Worm (Caenorhabditis elegans) whole organism, L4 larva: Measurements from ENCODE around the gene aptf-3.

Experiments
- F10B5.3 ChIP-seq: sonication (generic microtip); optimal IDR thresholded peaks from 2 replicates; lab custom pipeline; 2016; ENCODE audit warnings: mild to moderate bottlenecking, missing genetic modification characterization, missing compliant biosample characterization
- F26F4.8 ChIP-seq: fragments of 200-800 bp; sonication (Bioruptor generic); conservative IDR thresholded peaks from 2 replicates; pipeline ENCODE4 v1.3.6; 2022; ENCODE audit warnings: missing genetic modification characterization, missing compliant biosample characterization
- F37D6.2 ChIP-seq: sonication (generic microtip); optimal IDR thresholded peaks from 2 replicates; lab custom pipeline; 2016; ENCODE audit warnings: mild to moderate bottlenecking, missing genetic modification characterization, missing compliant biosample characterization
- F49E8.2 ChIP-seq: sonication (generic microtip); optimal IDR thresholded peaks from 2 replicates; lab custom pipeline; 2016; ENCODE audit warnings: missing compliant biosample characterization, mild to moderate bottlenecking, missing genetic modification characterization, borderline replicate concordance
- T20F7.1 ChIP-seq: fragments of 200-800 bp; sonication (Bioruptor generic); optimal IDR thresholded peaks from 2 replicates; lab custom pipeline; 2018; ENCODE audit warnings: mild to moderate bottlenecking, missing genetic modification characterization, missing compliant biosample characterization
- Y48G9A.11 ChIP-seq: fragments of 200-800 bp; sonication (Bioruptor generic); IDR thresholded peaks from 2 replicates; pipeline ENCODE4 v1.3.6; 2022; ENCODE audit warnings: missing genetic modification reagents, missing genetic modification characterization, missing compliant biosample characterization
- Y75B8A.6 ChIP-seq: fragments of 200-800 bp; sonication (Bioruptor generic); IDR thresholded peaks from 2 replicates; pipeline ENCODE4 v1.3.6; 2022; ENCODE audit warnings: missing genetic modification reagents, missing genetic modification characterization, missing compliant biosample characterization
- ZK546.5 ChIP-seq, 2 experiments: sonication (generic microtip); optimal IDR thresholded peaks; 2 replicates each; lab custom pipeline; 2017; ENCODE audit warnings: missing biosample characterization in 2 of 2, missing genetic modification characterization in 2 of 2
- ama-1 ChIP-seq: fragments of 150-350 bp; optimal IDR thresholded peaks from 2 replicates; lab custom pipeline; 2014; ENCODE audit warnings: inconsistent platforms, mixed read lengths
- arid-1 ChIP-seq: fragments of 200-800 bp; sonication (Bioruptor generic); conservative IDR thresholded peaks from 2 replicates; pipeline ENCODE4 v1.3.6; 2022; ENCODE audit warnings: missing genetic modification reagents, missing genetic modification characterization, missing compliant biosample characterization
- ceh-32 ChIP-seq: sonication (generic microtip); optimal IDR thresholded peaks from 2 replicates; lab custom pipeline; 2016; ENCODE audit warnings: mild to moderate bottlenecking, missing genetic modification characterization, missing compliant biosample characterization; ENCODE audit not compliant: poor library complexity
- ceh-44 ChIP-seq: fragments of 200-800 bp; sonication (Bioruptor generic); IDR thresholded peaks from 2 replicates; pipeline ENCODE4 v1.3.6; 2022; ENCODE audit warnings: missing genetic modification reagents, missing genetic modification characterization, missing compliant biosample characterization
- ces-1 ChIP-seq: fragments of 150-350 bp; sonication (generic microtip); optimal IDR thresholded peaks from 4 replicates; lab custom pipeline; 2014; ENCODE audit warnings: missing biosample characterization, missing genetic modification reagents, missing genetic modification characterization
- cey-2 ChIP-seq: sonication (generic microtip); optimal IDR thresholded peaks from 3 replicates; lab custom pipeline; 2017; ENCODE audit warnings: missing genetic modification characterization, mild to moderate bottlenecking, missing compliant biosample characterization, antibody characterized with exemption, borderline replicate concordance; ENCODE audit not compliant: insufficient read depth
- daf-12 ChIP-seq: fragments of 150-350 bp; optimal IDR thresholded peaks from 2 replicates; lab custom pipeline; 2014; ENCODE audit warnings: missing biosample characterization, missing genetic modification reagents, missing genetic modification characterization
- daf-16 ChIP-seq, 3 experiments: sonication (generic microtip); optimal IDR thresholded peaks; 2 replicates each; lab custom pipeline; 2016 to 2017; ENCODE audit warnings: missing genetic modification characterization in 3 of 3, missing genetic modification reagents in 3 of 3, mild to moderate bottlenecking in 2 of 3, missing compliant biosample characterization in 2 of 3, missing biosample characterization in 1 of 3, moderate library complexity in 1 of 3
- dmd-6 ChIP-seq: fragments of 200-800 bp; sonication (Bioruptor generic); IDR thresholded peaks from 2 replicates; pipeline ENCODE4 v1.3.6; 2022; ENCODE audit warnings: missing genetic modification reagents, missing genetic modification characterization, missing compliant biosample characterization
- dmd-8 ChIP-seq: fragments of 200-800 bp; sonication (Bioruptor generic); IDR thresholded peaks from 2 replicates; pipeline ENCODE4 v1.3.6; 2022; ENCODE audit warnings: missing genetic modification characterization, missing compliant biosample characterization
- duxl-1 ChIP-seq: sonication (generic microtip); optimal IDR thresholded peaks from 2 replicates; lab custom pipeline; 2016; ENCODE audit warnings: mild to moderate bottlenecking, missing genetic modification characterization, moderate library complexity, missing compliant biosample characterization; ENCODE audit not compliant: poor library complexity
- dve-1 ChIP-seq: sonication (generic microtip); optimal IDR thresholded peaks from 2 replicates; lab custom pipeline; 2017; ENCODE audit warnings: antibody characterized with exemption, mild to moderate bottlenecking, missing genetic modification characterization, missing compliant biosample characterization; ENCODE audit not compliant: insufficient read depth
- fkh-10 ChIP-seq: fragments of 150-350 bp; optimal IDR thresholded peaks from 2 replicates; lab custom pipeline; 2014; ENCODE audit warnings: missing biosample characterization, missing genetic modification reagents, missing genetic modification characterization
- fos-1 ChIP-seq: fragments of 150-350 bp; optimal IDR thresholded peaks from 2 replicates; lab custom pipeline; 2014; ENCODE audit warnings: missing biosample characterization, missing genetic modification characterization
- hif-1 ChIP-seq, 2 experiments: sonication (generic microtip); optimal IDR thresholded peaks; 2 replicates each; lab custom pipeline; 2016 to 2017; ENCODE audit warnings: missing compliant biosample characterization in 2 of 2, missing genetic modification characterization in 2 of 2, missing genetic modification reagents in 2 of 2, missing genotype in 2 of 2, mild to moderate bottlenecking in 1 of 2
- hlh-11 ChIP-seq: fragments of 200-800 bp; sonication (Bioruptor generic); optimal IDR thresholded peaks from 2 replicates; lab custom pipeline; 2018; ENCODE audit warnings: mild to moderate bottlenecking, missing genetic modification characterization, missing compliant biosample characterization
- hlh-30 ChIP-seq: sonication (generic microtip); optimal IDR thresholded peaks from 2 replicates; lab custom pipeline; 2017; ENCODE audit warnings: antibody characterized with exemption, mild to moderate bottlenecking, missing genetic modification characterization, missing compliant biosample characterization; ENCODE audit not compliant: insufficient read depth
- jun-1 ChIP-seq: fragments of 150-350 bp; optimal IDR thresholded peaks from 2 replicates; lab custom pipeline; 2014; ENCODE audit warnings: missing biosample characterization, missing genetic modification reagents, missing genetic modification characterization
- lin-13 ChIP-seq: fragments of 150-350 bp; optimal IDR thresholded peaks from 2 replicates; lab custom pipeline; 2014; ENCODE audit warnings: missing biosample characterization, missing genetic modification reagents, missing genetic modification characterization
- lin-29 ChIP-seq: fragments of 200-800 bp; sonication (Bioruptor generic); IDR thresholded peaks from 2 replicates; pipeline ENCODE4 v1.3.6; 2022; ENCODE audit warnings: missing genetic modification reagents, missing genetic modification characterization, missing compliant biosample characterization
- lin-38 ChIP-seq: fragments of 200-800 bp; sonication (Bioruptor generic); IDR thresholded peaks from 2 replicates; pipeline ENCODE4 v1.3.6; 2022; ENCODE audit warnings: missing genetic modification reagents, missing genetic modification characterization, missing compliant biosample characterization
- lsy-2 ChIP-seq, 2 experiments: fragments of 150-350 bp in 1 of 2; sonication (generic microtip) in 1 of 2; optimal IDR thresholded peaks; 2 replicates each; lab custom pipeline; 2014 to 2017; ENCODE audit warnings: missing biosample characterization in 2 of 2, missing genetic modification characterization in 2 of 2
- madf-5 ChIP-seq, 2 experiments: fragments of 200-800 bp; sonication (Bioruptor generic); IDR thresholded peaks; 2 replicates each; pipeline ENCODE4 v1.3.6; 2022; ENCODE audit warnings: missing compliant biosample characterization in 2 of 2, missing genetic modification characterization in 2 of 2
- mep-1 ChIP-seq: fragments of 150-350 bp; sonication (generic microtip); optimal IDR thresholded peaks from 3 replicates; lab custom pipeline; 2014; ENCODE audit warnings: missing biosample characterization, missing genetic modification characterization
- mes-2 ChIP-seq: sonication (generic microtip); optimal IDR thresholded peaks from 2 replicates; lab custom pipeline; 2016; ENCODE audit warnings: missing genotype, mild to moderate bottlenecking, missing genetic modification characterization, missing compliant biosample characterization; ENCODE audit not compliant: poor library complexity, severe bottlenecking
- mxl-2 ChIP-seq: fragments of 200-800 bp; sonication (Bioruptor generic); conservative IDR thresholded peaks from 2 replicates; pipeline ENCODE4 v1.3.6; 2022; ENCODE audit warnings: missing genetic modification reagents, missing genetic modification characterization, missing compliant biosample characterization
- mxl-3 ChIP-seq: fragments of 200-800 bp; sonication (Bioruptor generic); optimal IDR thresholded peaks from 2 replicates; lab custom pipeline; 2018; ENCODE audit warnings: mild to moderate bottlenecking, missing genetic modification characterization, missing compliant biosample characterization
- nhr-237 ChIP-seq: sonication (generic microtip); optimal IDR thresholded peaks from 2 replicates; lab custom pipeline; 2017; ENCODE audit warnings: missing biosample characterization, missing genetic modification characterization
- nhr-28 ChIP-seq: fragments of 150-350 bp; optimal IDR thresholded peaks from 2 replicates; lab custom pipeline; 2014; ENCODE audit warnings: missing biosample characterization, missing genetic modification characterization
- nhr-42 ChIP-seq: fragments of 200-800 bp; sonication (Bioruptor generic); IDR thresholded peaks from 2 replicates; pipeline ENCODE4 v1.3.6; 2022; ENCODE audit warnings: missing genetic modification characterization, missing compliant biosample characterization
- nhr-76 ChIP-seq: fragments of 150-350 bp; optimal IDR thresholded peaks from 2 replicates; lab custom pipeline; 2014; ENCODE audit warnings: missing biosample characterization, missing genetic modification characterization
- pqm-1 ChIP-seq: sonication (generic microtip); optimal IDR thresholded peaks from 2 replicates; lab custom pipeline; 2017; ENCODE audit warnings: missing biosample characterization, missing genetic modification characterization
- snpc-4 ChIP-seq: fragments of 150-350 bp; optimal IDR thresholded peaks from 2 replicates; lab custom pipeline; 2014; ENCODE audit warnings: missing biosample characterization, missing genetic modification characterization
- spr-3 ChIP-seq: fragments of 200-800 bp; sonication (Bioruptor generic); optimal IDR thresholded peaks from 2 replicates; lab custom pipeline; 2018; ENCODE audit warnings: mild to moderate bottlenecking, missing genetic modification characterization, missing compliant biosample characterization
- tag-97 ChIP-seq: fragments of 200-800 bp; sonication (Bioruptor generic); IDR thresholded peaks from 2 replicates; pipeline ENCODE4 v1.3.6; 2022; ENCODE audit warnings: missing genetic modification characterization, missing compliant biosample characterization
- tra-1 ChIP-seq: fragments of 200-800 bp; sonication (Bioruptor generic); IDR thresholded peaks from 2 replicates; pipeline ENCODE4 v1.3.6; 2022; ENCODE audit warnings: missing genetic modification reagents, missing genetic modification characterization, missing compliant biosample characterization
- unc-39 ChIP-seq: sonication (generic microtip); optimal IDR thresholded peaks from 2 replicates; lab custom pipeline; 2017; ENCODE audit warnings: missing biosample characterization, missing genetic modification characterization
- zfp-3 ChIP-seq: fragments of 200-800 bp; sonication (Bioruptor generic); conservative IDR thresholded peaks from 2 replicates; pipeline ENCODE4 v1.3.6; 2022; ENCODE audit warnings: missing genetic modification reagents, missing genetic modification characterization, missing compliant biosample characterization
- ztf-11 ChIP-seq: fragments of 150-350 bp; optimal IDR thresholded peaks from 2 replicates; lab custom pipeline; 2014; ENCODE audit warnings: missing biosample characterization, missing genetic modification characterization

Gene aptf-3

DNA sequence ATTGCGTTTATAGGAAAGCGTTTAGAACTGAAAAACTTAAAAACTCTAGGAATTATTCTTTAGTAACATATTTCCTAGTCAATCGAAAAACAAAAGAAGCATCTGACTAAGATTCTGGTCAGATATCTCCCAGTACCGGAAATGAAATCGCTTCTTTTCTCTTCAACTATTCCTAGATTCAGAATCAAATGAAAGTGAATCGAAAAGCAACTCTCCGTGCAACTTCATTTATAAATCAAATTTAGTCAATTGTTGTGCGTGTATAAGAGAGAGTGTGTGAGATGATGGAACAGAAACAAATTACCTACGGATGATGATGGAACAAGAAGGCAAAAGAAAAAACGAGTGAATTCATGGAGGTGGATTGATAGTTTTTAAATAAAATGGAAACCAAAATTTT, 34.8 kb upstream of the aptf-3 start:
- TF ChIP-seq ceh-44 (GFP tag; lab: Robert Waterston, UW) (no peak), lin-29 (GFP tag; lab: Robert Waterston, UW) (no peak), F49E8.2 (tag; lab: Kevin White, UChicago) (no peak), T20F7.1 (GFP tag; lab: Kevin White, UChicago) (no peak), Y48G9A.11 (GFP tag; lab: Robert Waterston, UW) (no peak), fkh-10 (GFP tag; lab: Kevin White, UChicago) (peak; percentile 99), snpc-4 (tag; lab: Kevin White, UChicago) (no peak), ces-1 (GFP tag; lab: Kevin White, UChicago) (peak; percentile 82), mes-2 (tag; lab: Kevin White, UChicago) (no peak), unc-39 (tag; lab: Kevin White, UChicago) (no peak), F37D6.2 (no peak), ama-1 (lab: Kevin White, UChicago) (peak; percentile 31), lsy-2 (tag; optimal IDR thresholded peaks at IDR 0.05; lab: Kevin White, UChicago) (peak in 1 of 2 experiments; percentile 34), F10B5.3 (tag; lab: Kevin White, UChicago) (no peak), dmd-8 (GFP tag; lab: Robert Waterston, UW) (no peak), zfp-3 (GFP tag; lab: Robert Waterston, UW) (no peak)
- TF ChIP-seq, all 104 proteins: peak for 4

DNA sequence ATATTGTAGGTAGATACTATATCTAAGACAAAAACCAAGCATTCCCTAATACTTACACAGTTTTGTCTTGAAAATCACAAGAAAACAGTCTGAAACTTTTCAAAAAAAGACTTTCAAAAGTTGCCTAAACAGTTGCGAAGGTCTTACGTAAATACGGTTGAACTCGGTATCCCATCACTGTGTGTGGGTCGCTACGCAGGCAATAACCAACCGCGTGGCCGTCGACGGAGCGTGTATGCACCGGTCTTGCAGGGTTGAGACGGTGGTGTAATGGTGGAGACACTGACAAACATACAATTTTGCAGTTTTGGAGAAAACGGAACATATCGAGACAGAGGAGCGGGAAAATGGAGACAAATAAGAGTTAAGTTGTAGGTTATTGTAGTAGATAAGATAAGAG, 32.8 kb upstream of the aptf-3 start, which contains the start of gene iff-2:
iff-2 (minus strand) TSS at position 141 of the 400 bp plus-strand sequence.
- TF ChIP-seq nhr-76 (tag; lab: Kevin White, UChicago): peak; percentile 81
- peak; percentile 85 for TF ChIP-seq cey-2
- TF ChIP-seq daf-12 (tag; lab: Kevin White, UChicago): no peak
- TF ChIP-seq jun-1: peak; percentile 97
- peak; percentile 68 for TF ChIP-seq ceh-32 (tag; lab: Kevin White, UChicago)
- peak; percentile 96 for TF ChIP-seq Y75B8A.6 (GFP tag; lab: Robert Waterston, UW)
- TF ChIP-seq tra-1 (GFP tag; lab: Robert Waterston, UW): peak; percentile 98
- no peak for TF ChIP-seq F26F4.8 (GFP tag; lab: Robert Waterston, UW)
- 0 out of 2 replicates have a peak, but pooled peaks have one; percentile 56 for TF ChIP-seq ceh-44 (GFP tag; lab: Robert Waterston, UW)
- peak; percentile 98 for TF ChIP-seq nhr-42
- TF ChIP-seq dve-1 (tag; lab: Kevin White, UChicago): peak; percentile 100
- peak; percentile 100 for TF ChIP-seq nhr-28 (tag; lab: Kevin White, UChicago)
- peak; percentile 99 for TF ChIP-seq dmd-6 (GFP tag; lab: Robert Waterston, UW)
- peak in 1 of 2 experiments; percentile 89; a peak in 1 of 4 replicates for TF ChIP-seq madf-5 (GFP tag; IDR thresholded peaks at IDR 0.05; lab: Robert Waterston, UW)
- peak; percentile 88 for TF ChIP-seq lin-29 (GFP tag; lab: Robert Waterston, UW)
- TF ChIP-seq daf-16 (GFP tag; optimal IDR thresholded peaks at IDR 0.05; lab: Kevin White, UChicago): peak; percentile 89 to 91
- TF ChIP-seq daf-16 (tag; optimal IDR thresholded peaks at IDR 0.05; lab: Kevin White, UChicago): peak; percentile 92
- no peak; the same call in 1 of the 2 replicates for TF ChIP-seq dmd-8 (GFP tag; lab: Robert Waterston, UW)
- TF ChIP-seq mxl-2 (GFP tag; lab: Robert Waterston, UW): peak; percentile 92
- peak; percentile 99 for TF ChIP-seq lin-13 (GFP tag; lab: Kevin White, UChicago)
- peak; percentile 99 for TF ChIP-seq hlh-11 (tag; lab: Kevin White, UChicago)
- peak; percentile 100 for TF ChIP-seq hlh-30 (tag; lab: Kevin White, UChicago)
- TF ChIP-seq pqm-1 (tag; lab: Kevin White, UChicago): peak; percentile 92
- TF ChIP-seq T20F7.1 (GFP tag; lab: Kevin White, UChicago): peak; percentile 97
- TF ChIP-seq ZK546.5 (tag; optimal IDR thresholded peaks at IDR 0.05; lab: Kevin White, UChicago): peak; percentile 47 to 92
- peak; percentile 100 for TF ChIP-seq mxl-3 (GFP tag; lab: Kevin White, UChicago)
- TF ChIP-seq fos-1: peak; percentile 58
- peak; percentile 93 for TF ChIP-seq spr-3 (GFP tag; lab: Kevin White, UChicago)
- 0 out of 2 replicates have a peak, but pooled peaks have one; percentile 78 for TF ChIP-seq tag-97 (GFP tag; lab: Robert Waterston, UW)
- peak; percentile 83 for TF ChIP-seq nhr-237 (tag; lab: Kevin White, UChicago)
- TF ChIP-seq ces-1 (GFP tag; lab: Kevin White, UChicago): peak; percentile 77
- peak; percentile 100 for TF ChIP-seq lin-38 (GFP tag; lab: Robert Waterston, UW)
- TF ChIP-seq mep-1 (tag; lab: Kevin White, UChicago): peak; percentile 99
- TF ChIP-seq duxl-1 (tag; lab: Kevin White, UChicago): peak; percentile 97
- peak; percentile 2 for TF ChIP-seq ztf-11
- TF ChIP-seq hif-1 (tag; optimal IDR thresholded peaks at IDR 0.05; lab: Kevin White, UChicago): peak; percentile 88 to 96
- peak; percentile 97 for TF ChIP-seq arid-1 (GFP tag; lab: Robert Waterston, UW)
